Worm (Caenorhabditis elegans): ENCODE results near the gene Y50E8A.12.
A peak's percentile ranks its signal among the peaks of the same experiment; 100 is the strongest.

Y50E8A.12 gene

DNA sequence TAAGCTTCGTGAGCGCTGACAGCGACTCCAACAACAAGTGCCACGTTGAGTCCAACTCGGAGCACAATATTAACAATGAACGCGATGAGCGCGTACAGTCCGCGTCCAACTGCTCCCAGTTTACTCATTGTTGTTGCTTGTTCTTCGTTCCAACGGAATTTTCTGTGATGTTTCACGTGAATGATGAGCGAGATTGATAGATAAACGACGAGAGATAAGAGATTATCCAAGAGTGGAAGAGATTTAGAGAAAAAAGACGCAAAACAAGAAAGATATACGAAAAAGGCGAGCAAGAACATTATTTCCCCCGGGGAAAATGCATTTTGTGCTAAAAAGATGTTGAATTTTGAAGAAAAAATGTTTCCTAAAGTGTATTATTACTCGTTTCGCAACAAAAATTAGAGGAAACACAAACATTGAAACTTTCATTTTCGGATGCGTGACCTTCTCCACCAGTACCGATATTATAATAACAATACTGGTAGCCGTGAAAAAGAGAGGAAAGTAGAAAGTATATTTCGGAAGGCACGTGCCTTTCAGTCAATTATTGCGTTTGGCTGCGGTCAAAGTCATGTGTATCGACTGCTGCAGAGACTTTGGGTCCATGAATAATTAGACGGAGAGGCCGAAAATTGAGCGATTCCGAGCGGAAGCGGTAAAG is 47.6 kb upstream of the Y50E8A.12 start (continued):
- TF ChIP-seq lsy-2 (tag; optimal IDR thresholded peaks at IDR 0.05), result peak in 1 of 2 experiments; percentile 36
- peak; percentile 33 for TF ChIP-seq nhr-28 (tag; optimal IDR thresholded peaks at IDR 0.05)
- no peak for TF ChIP-seq nhr-10 (tag; optimal IDR thresholded peaks at IDR 0.05)
- TF ChIP-seq unc-130 (GFP tag; optimal IDR thresholded peaks at IDR 0.05), result no peak
- TF ChIP-seq nhr-237 (tag; optimal IDR thresholded peaks at IDR 0.05), result no peak
- TF ChIP-seq zag-1 (tag; optimal IDR thresholded peaks at IDR 0.05), result no peak

DNA sequence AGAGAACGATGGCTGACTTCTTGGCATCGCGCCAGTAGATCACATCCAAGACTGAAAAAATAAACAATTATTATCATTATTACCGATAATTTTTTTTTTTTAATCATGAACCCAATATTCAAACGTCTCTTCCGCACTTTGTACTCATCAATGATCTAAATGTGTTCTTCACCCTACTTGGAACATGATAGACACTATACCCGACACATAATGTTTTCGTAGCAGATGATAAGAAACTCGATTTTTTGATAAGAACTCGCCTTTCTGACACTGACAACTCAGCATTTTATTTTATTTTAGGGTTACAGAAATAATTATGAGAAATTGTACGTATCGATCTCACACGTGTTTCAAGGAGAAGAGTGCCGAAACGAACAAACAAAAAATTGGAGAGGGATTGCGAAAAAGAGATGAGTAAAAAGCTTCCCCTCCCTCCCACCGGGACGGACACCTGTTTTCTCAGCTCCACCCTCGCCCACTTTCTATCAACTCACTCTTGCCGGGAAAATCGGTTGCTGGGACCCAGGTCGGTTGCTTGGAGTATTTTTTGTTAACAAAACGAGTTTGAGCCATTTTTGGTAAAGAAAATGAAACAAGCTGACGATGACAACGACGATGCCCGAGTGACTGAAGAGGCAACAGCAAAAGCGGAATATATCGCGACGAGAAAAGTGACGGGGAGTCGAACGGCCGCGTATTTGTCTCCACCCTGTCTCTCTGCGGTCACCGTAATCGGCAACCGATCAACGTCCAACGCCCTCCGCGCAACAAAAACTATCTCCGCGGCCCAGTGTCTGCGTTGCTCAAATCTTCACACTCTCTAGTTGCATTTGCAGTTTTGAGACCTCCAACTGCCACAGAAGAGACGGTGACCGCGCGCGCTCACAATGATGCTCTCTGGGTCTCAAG is 46.5 kb upstream of the Y50E8A.12 start:
- TF ChIP-seq daf-19 (GFP tag; conservative IDR thresholded peaks at IDR 0.05) (no peak), lsy-2 (tag; optimal IDR thresholded peaks at IDR 0.05) (peak in 1 of 2 experiments; percentile 12), nhr-10 (tag; optimal IDR thresholded peaks at IDR 0.05) (no peak), nhr-28 (tag; optimal IDR thresholded peaks at IDR 0.05) (peak; percentile 96), daf-16 (GFP tag; optimal IDR thresholded peaks at IDR 0.05) (no peak), daf-16 (tag; optimal IDR thresholded peaks at IDR 0.05) (peak; percentile 88), attf-4 (tag; optimal IDR thresholded peaks at IDR 0.05) (no peak), egl-43 (GFP tag; IDR thresholded peaks at IDR 0.05) (peak; percentile 25; the same call in 1 of the 2 replicates), jun-1 (tag; optimal IDR thresholded peaks at IDR 0.05) (no peak), Y75B8A.6 (GFP tag; IDR thresholded peaks at IDR 0.05) (no peak), mes-2 (tag; optimal IDR thresholded peaks at IDR 0.05; ENCODE audit: poor library complexity, severe bottlenecking) (peak; percentile 48), dve-1 (tag; optimal IDR thresholded peaks at IDR 0.05; ENCODE audit: insufficient read depth) (peak; percentile 73), T20F7.1 (GFP tag; optimal IDR thresholded peaks at IDR 0.05) (peak; percentile 54), ZK546.5 (tag; optimal IDR thresholded peaks at IDR 0.05) (no peak), ama-1 (optimal IDR thresholded peaks at IDR 0.05) (no peak), ceh-82 (tag; optimal IDR thresholded peaks at IDR 0.05) (no peak), nhr-6 (tag; optimal IDR thresholded peaks at IDR 0.05) (peak; percentile 51), nhr-102 (tag; optimal IDR thresholded peaks at IDR 0.05) (peak; percentile 39), tag-97 (GFP tag; IDR thresholded peaks at IDR 0.05) (no peak), F26F4.8 (GFP tag; conservative IDR thresholded peaks at IDR 0.05) (no peak), lin-13 (GFP tag; optimal IDR thresholded peaks at IDR 0.05) (no peak), F44E2.7 (GFP tag; IDR thresholded peaks at IDR 0.05) (no peak), nhr-48 (tag; optimal IDR thresholded peaks at IDR 0.05) (peak; percentile 62), Y105C5A.15 (GFP tag; IDR thresholded peaks at IDR 0.05) (no peak), pqm-1 (tag; optimal IDR thresholded peaks at IDR 0.05) (peak; percentile 80), unc-62 (GFP tag; optimal IDR thresholded peaks at IDR 0.05 in 1 of 2) (peak in 1 of 2 experiments; percentile 58), unc-62 (tag; optimal IDR thresholded peaks at IDR 0.05) (no peak), skn-1 (tag; optimal IDR thresholded peaks at IDR 0.05) (no peak), nhr-77 (tag; optimal IDR thresholded peaks at IDR 0.05) (peak; percentile 83), rbr-2 (tag; optimal IDR thresholded peaks at IDR 0.05) (peak; percentile 12), mep-1 (tag; optimal IDR thresholded peaks at IDR 0.05) (peak; percentile 36), nhr-25 (tag; optimal IDR thresholded peaks at IDR 0.05; ENCODE audit: borderline replicate concordance, insufficient read depth) (peak; percentile 9), mdt-29 (GFP tag; IDR thresholded peaks at IDR 0.05) (0 out of 2 replicates have a peak, but pooled peaks have one; percentile 34), tra-1 (GFP tag; IDR thresholded peaks at IDR 0.05) (0 out of 2 replicates have a peak, but pooled peaks have one; percentile 38), ceh-44 (GFP tag; IDR thresholded peaks at IDR 0.05) (0 out of 2 replicates have a peak, but pooled peaks have one; percentile 24), lin-38 (GFP tag; IDR thresholded peaks at IDR 0.05) (0 out of 2 replicates have a peak, but pooled peaks have one; percentile 6), lim-7 (GFP tag; IDR thresholded peaks at IDR 0.05) (no peak), dmd-8 (GFP tag; IDR thresholded peaks at IDR 0.05) (no peak), T26A8.4 (GFP tag; IDR thresholded peaks at IDR 0.05) (peak; percentile 73), D1046.2 (GFP tag; IDR thresholded peaks at IDR 0.05) (no peak), sdz-12 (GFP tag; optimal IDR thresholded peaks at IDR 0.05) (peak; percentile 26), zfp-3 (GFP tag; conservative IDR thresholded peaks at IDR 0.05) (0 out of 2 replicates have a peak, but pooled peaks have one; percentile 35), zip-11 (GFP tag; IDR thresholded peaks at IDR 0.05) (no peak)
